Fruit fly (Drosophila melanogaster) S2 (cell line): ENCODE measurements around the gene CG12355.

Source experiments
- CG8478 ChIP-seq: fragments of >200 bp; optimal IDR thresholded peaks from 2 replicates; lab custom pipeline; 2018
- CTCF ChIP-seq, 2 experiments: fragments of >200 bp; optimal IDR thresholded peaks; 2 replicates each; lab custom pipeline; 2018

CG12355 gene

dm6 chr3L:15518344-15518743 lies 23.0 kb upstream of the CG12355 start:
- no peak for TF ChIP-seq CG8478 (lab: Kevin White, UChicago)
- TF ChIP-seq CTCF (optimal IDR thresholded peaks at IDR 0.05; lab: Kevin White, UChicago): no peak

DNA sequence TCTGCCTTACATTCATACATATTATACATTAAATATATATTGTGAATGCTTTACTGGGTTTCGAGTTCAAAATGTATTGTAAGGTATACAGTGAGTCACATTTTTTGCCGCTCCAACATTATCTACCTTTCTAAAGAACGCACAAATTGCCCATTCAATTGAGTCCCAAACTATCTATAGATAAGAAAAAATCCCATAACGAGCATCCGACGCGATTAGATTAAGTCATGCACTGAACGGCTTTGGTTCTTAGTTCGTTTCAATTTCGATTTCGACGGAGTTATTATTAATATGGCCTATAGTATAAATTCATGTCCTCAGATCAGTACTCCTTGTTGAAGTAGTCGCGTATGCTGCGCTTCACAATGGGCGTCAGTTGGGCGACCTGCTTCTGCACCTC lies 22.2 kb upstream of the CG12355 start:
- no peak for TF ChIP-seq CG8478 (lab: Kevin White, UChicago)
- no peak for TF ChIP-seq CTCF (optimal IDR thresholded peaks at IDR 0.05; lab: Kevin White, UChicago)

DNA sequence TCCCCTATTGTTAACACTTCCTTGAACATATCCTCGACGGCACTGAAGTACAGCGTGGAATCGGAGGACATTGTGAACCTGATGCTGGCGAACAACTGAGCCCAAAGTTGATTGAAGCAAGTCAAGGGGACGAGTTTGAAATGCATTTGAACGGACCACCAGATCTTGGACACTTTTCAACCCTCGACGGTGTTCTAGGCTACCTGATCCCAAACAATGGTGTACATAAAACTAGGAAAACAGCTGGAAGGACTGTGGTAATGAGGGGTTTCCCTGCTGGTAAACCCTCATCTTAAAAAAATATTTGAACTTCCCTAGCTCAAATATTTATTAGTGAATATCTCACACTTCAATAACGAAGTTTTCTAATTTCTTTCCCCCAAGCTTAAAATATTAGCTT lies 21.6 kb upstream of the CG12355 start, which contains the start of gene CG13454:
Gene CG13454, minus strand, starts transcription at position 101 of the 400 bp plus-strand sequence.
- no peak for TF ChIP-seq CTCF (optimal IDR thresholded peaks at IDR 0.05; lab: Kevin White, UChicago)
- TF ChIP-seq CG8478 (lab: Kevin White, UChicago): no peak

DNA sequence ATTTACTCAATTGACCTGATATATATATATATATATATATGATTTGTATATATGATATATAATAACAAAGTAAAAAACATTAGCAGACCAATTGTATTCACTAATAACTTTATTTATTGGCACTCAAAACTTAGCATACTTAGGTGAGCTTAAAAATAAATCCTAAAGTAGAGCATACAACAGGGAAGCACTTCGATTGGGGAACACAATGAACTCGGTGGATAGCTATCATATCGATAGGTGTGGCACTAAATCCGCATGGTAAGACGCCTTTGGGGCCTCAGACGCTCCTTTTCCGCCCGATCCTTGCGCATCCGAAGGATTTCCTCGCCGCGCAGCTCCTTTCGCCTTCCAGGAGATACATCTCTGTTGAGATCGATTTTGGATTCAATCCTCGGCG lies 21.1 kb upstream of the CG12355 start:
- TF ChIP-seq CG8478 (lab: Kevin White, UChicago): no peak
- no peak for TF ChIP-seq CTCF (optimal IDR thresholded peaks at IDR 0.05; lab: Kevin White, UChicago)

- no peak for TF ChIP-seq CG8478 (lab: Kevin White, UChicago)
- no peak for TF ChIP-seq CTCF (optimal IDR thresholded peaks at IDR 0.05; lab: Kevin White, UChicago)
Measured at dm6 chr3L:15514814-15515495, 19.6 kb upstream of the CG12355 start.

- TF ChIP-seq CTCF (optimal IDR thresholded peaks at IDR 0.05; lab: Kevin White, UChicago): no peak
- TF ChIP-seq CG8478 (lab: Kevin White, UChicago): no peak
Measured at dm6 chr3L:15514405-15514804, 19.1 kb upstream of the CG12355 start.

DNA sequence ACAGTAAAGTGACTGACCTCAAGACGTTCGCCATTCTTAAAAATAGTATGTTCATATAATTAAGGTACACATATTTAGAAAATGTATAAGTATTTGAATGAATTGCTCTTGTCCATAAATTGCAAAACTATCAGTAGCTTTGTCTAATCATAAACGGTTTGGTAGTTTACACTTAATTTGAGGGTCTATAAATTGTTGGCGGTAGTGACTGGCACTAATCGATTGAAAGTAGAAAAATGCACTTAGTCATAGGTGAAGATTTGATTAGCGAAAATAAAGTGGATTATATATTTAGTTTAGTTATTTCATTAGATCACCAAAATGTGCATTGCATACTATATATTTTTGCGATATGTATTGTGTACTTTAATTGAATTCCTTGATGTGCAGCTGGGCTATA lies 18.4 kb upstream of the CG12355 start:
- no peak for TF ChIP-seq CG8478 (lab: Kevin White, UChicago)
- TF ChIP-seq CTCF (optimal IDR thresholded peaks at IDR 0.05; lab: Kevin White, UChicago): no peak

DNA sequence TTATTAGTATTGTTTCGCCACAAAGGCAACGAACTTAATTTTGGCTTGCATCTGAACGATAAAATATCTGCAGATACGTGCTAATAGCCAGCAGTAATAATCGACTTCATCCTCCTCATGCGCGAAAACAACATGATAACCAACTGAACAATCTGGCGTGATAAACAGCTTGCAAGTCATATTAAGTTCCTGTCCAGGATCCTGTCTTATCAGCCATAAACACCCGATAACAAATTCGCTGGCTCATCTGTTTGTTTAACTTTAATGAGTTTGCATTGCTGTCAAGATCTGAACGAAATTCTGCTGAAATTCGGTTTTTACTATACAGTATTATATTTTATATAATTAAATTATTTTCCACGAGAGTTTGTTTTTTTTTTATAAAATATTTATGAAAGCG lies 17.9 kb upstream of the CG12355 start:
- TF ChIP-seq CG8478 (lab: Kevin White, UChicago): no peak
- no peak for TF ChIP-seq CTCF (optimal IDR thresholded peaks at IDR 0.05; lab: Kevin White, UChicago)

dm6 chr3L:15511688-15512250 lies 16.4 kb upstream of the CG12355 start:
- TF ChIP-seq CG8478 (lab: Kevin White, UChicago) (no peak), CTCF (optimal IDR thresholded peaks at IDR 0.05; lab: Kevin White, UChicago) (no peak)

dm6 chr3L:15510787-15511186 lies 15.4 kb upstream of the CG12355 start, which contains the start of gene MsrA:
Gene MsrA (plus strand): TSS chr3L:15511052.
- no peak for TF ChIP-seq CG8478 (lab: Kevin White, UChicago)
- no peak for TF ChIP-seq CTCF (optimal IDR thresholded peaks at IDR 0.05; lab: Kevin White, UChicago)

dm6 chr3L:15509398-15509797 lies 14.0 kb upstream of the CG12355 start, which contains the start of the genes gdl and gdl-ORF39:
Gene gdl (plus strand): TSS chr3L:15509445.
Gene gdl-ORF39 (plus strand): TSS chr3L:15509445.
- TF ChIP-seq CG8478 (lab: Kevin White, UChicago) (no peak), CTCF (optimal IDR thresholded peaks at IDR 0.05; lab: Kevin White, UChicago) (no peak)

DNA sequence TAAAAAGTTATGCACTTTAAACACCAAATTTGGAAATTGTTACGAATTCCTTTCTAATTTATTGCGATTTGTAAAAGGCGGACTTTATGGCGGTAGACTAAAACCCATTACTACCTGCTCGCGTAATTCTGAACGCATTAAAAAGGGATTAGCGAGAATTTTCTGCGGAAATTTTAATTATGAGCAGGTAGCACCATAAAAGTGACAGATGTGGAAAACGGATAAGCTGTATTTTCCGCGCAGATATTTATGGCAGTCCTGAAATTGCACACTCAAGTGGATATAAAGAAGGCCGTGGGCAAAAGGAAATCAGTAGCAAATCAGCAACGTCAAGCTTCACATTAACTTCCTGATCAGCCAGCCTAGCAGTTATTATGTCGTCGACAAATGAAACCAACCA lies 13.4 kb upstream of the CG12355 start, which contains the start of gene Z600:
Gene Z600, plus strand, starts transcription at position 312 of the 400 bp plus-strand sequence.
- TF ChIP-seq CTCF (optimal IDR thresholded peaks at IDR 0.05; lab: Kevin White, UChicago) (no peak), CG8478 (lab: Kevin White, UChicago) (no peak)

- TF ChIP-seq CG8478 (lab: Kevin White, UChicago) (no peak), CTCF (optimal IDR thresholded peaks at IDR 0.05; lab: Kevin White, UChicago) (no peak)
Measured at dm6 chr3L:15508233-15508632, 12.9 kb upstream of the CG12355 start, which contains the start of gene CG7841. Gene CG7841 (minus strand): TSS chr3L:15508252.

DNA sequence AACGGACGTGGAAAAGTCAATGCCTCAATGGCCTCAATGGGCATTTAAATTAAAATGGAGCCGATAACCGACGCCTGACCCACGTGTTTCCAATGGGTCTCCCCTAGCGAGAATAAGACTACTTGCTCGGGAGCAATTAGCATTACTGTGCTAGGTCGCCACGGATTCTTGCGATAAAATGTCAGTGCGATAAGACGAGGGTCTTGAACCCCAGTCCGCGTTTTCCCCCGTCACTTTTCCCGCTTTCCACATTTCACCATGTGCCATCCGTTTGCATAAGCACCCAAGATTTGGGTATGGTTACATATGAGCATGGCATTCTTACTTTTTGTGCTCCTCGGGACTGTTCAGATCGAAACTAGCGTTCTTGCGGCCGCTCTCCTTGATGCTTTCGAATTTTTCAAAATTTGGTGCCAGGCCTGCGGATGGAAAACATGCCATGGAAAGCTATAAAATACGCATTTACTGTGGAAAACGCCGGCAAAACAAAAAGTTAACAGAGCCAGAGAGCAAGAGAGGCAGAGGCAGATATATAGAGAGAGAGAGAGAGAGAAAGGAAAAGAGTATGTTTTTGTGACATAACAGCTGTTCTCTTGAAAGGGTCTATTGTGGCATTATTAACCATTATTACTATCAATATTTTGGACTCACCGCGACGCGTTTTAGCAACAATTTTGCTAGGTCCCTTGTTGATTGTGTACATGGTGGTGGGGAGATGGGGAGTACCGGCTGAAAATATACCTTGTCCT lies 12.0 kb upstream of the CG12355 start:
- no peak for TF ChIP-seq CG8478 (lab: Kevin White, UChicago)
- no peak for TF ChIP-seq CTCF (optimal IDR thresholded peaks at IDR 0.05; lab: Kevin White, UChicago)
